Fruit fly (Drosophila melanogaster): ENCODE measurements around the gene obst-H.

Gene obst-H

DNA sequence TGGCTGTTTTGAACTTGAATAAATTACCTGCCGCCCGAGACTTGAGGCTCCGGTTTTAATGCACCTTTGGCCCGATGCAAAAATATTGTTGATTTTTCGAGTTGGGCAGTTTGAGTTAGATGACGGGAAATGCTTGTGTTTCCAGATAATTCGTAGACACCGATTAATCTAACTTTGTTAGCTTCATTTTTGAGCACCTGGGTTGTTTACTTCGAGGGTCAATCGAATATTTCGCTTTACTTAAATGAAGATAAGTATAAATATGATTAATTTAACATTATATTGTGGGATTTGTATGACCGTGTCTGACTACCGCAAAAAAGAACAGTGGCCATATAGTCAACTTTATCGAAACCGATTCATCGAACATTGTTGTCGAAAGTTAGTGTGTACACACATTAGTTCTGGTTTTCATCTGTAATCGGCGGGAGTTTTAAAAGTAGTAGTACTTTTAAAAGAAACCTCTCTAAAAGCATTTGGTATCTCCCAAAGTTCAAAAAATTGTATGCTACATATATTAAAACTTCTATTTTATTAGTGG is 5.2 kb downstream of the obst-H start, which contains the start of gene CG7945:
CG7945 (minus strand) TSS at position 332 of the 541 bp plus-strand sequence.
- TF ChIP-seq psq (optimal IDR thresholded peaks at IDR 0.05) (no peak), EcR (GFP tag; optimal IDR thresholded peaks at IDR 0.05) (no peak), pan (optimal IDR thresholded peaks at IDR 0.05) (no peak), CG8478 (optimal IDR thresholded peaks at IDR 0.05) (no peak), Dll (optimal IDR thresholded peaks at IDR 0.05) (no peak), usp (GFP tag; optimal IDR thresholded peaks at IDR 0.05) (no peak)

DNA sequence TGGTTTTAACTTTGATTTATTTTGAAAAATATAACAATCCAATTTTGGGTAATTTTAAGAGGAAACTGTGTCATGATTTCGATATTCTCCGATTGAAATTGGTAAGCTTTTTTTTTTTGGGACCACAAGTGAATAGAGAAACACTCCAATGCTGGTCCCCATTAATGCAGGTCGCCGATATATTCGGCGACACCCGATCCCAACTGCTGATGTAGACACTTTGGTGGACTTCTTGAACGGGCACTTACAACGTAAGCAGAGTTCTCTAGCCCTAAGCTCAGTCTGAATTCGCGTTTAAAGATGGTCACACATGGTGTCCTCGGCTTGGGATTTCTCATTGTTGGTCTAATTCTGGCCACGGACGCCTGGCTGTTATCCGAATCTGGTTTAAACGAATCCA is 8.7 kb downstream of the obst-H start, which contains the start of gene yellow-k:
yellow-k (plus strand) TSS at position 301 of the 400 bp plus-strand sequence.
- no peak for TF ChIP-seq EcR (GFP tag; optimal IDR thresholded peaks at IDR 0.05)
- TF ChIP-seq CG8478 (optimal IDR thresholded peaks at IDR 0.05): no peak

DNA sequence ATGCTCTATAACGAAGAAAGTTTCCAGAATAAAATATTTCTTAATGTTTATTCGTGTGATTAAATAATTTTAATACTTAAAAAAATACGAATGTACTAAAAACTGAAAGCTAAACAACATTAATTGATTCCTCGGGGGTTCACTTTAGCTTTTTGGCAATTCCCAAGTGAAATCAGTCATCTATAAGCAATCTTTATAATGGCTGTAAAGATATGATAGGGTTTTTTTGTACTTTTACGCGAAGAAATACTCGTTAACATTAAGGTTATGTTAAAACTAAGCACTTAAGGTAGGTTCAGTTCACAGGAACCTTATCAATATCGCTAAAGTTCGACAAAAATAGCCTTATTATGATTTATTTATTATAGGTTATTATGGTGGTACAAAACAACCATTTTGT is 9.1 kb downstream of the obst-H start:
- TF ChIP-seq Dll (optimal IDR thresholded peaks at IDR 0.05) (no peak), CG8478 (optimal IDR thresholded peaks at IDR 0.05) (no peak), EcR (GFP tag; optimal IDR thresholded peaks at IDR 0.05) (no peak), psq (optimal IDR thresholded peaks at IDR 0.05) (no peak), pan (optimal IDR thresholded peaks at IDR 0.05) (no peak), usp (GFP tag; optimal IDR thresholded peaks at IDR 0.05) (no peak)

- TF ChIP-seq EcR (GFP tag; optimal IDR thresholded peaks at IDR 0.05) (no peak), pan (optimal IDR thresholded peaks at IDR 0.05) (no peak), CG8478 (optimal IDR thresholded peaks at IDR 0.05) (no peak), psq (optimal IDR thresholded peaks at IDR 0.05) (no peak), Dll (optimal IDR thresholded peaks at IDR 0.05) (no peak), usp (GFP tag; optimal IDR thresholded peaks at IDR 0.05) (no peak)
Observed at dm6 chr3L:15519492-15519891, 9.6 kb downstream of the obst-H start, which contains the start of gene mex1. TSS of gene mex1 (minus strand) at chr3L:15519592.

dm6 chr3L:15518344-15518743 is 10.7 kb downstream of the obst-H start:
- TF ChIP-seq EcR (GFP tag; optimal IDR thresholded peaks at IDR 0.05) (no peak), pan (optimal IDR thresholded peaks at IDR 0.05) (no peak), psq (optimal IDR thresholded peaks at IDR 0.05) (no peak), usp (GFP tag; optimal IDR thresholded peaks at IDR 0.05) (no peak), Dll (optimal IDR thresholded peaks at IDR 0.05) (no peak), CG8478 (optimal IDR thresholded peaks at IDR 0.05) (no peak)

dm6 chr3L:15517508-15517907 is 11.5 kb downstream of the obst-H start:
- TF ChIP-seq EcR (GFP tag; optimal IDR thresholded peaks at IDR 0.05) (no peak), psq (optimal IDR thresholded peaks at IDR 0.05) (no peak), Dll (optimal IDR thresholded peaks at IDR 0.05) (no peak), pan (optimal IDR thresholded peaks at IDR 0.05) (no peak), usp (GFP tag; optimal IDR thresholded peaks at IDR 0.05) (no peak), CG8478 (optimal IDR thresholded peaks at IDR 0.05) (no peak)

DNA sequence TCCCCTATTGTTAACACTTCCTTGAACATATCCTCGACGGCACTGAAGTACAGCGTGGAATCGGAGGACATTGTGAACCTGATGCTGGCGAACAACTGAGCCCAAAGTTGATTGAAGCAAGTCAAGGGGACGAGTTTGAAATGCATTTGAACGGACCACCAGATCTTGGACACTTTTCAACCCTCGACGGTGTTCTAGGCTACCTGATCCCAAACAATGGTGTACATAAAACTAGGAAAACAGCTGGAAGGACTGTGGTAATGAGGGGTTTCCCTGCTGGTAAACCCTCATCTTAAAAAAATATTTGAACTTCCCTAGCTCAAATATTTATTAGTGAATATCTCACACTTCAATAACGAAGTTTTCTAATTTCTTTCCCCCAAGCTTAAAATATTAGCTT is 12.1 kb downstream of the obst-H start, which contains the start of gene CG13454:
CG13454 (minus strand) TSS at position 101 of the 400 bp plus-strand sequence.
- TF ChIP-seq EcR (GFP tag; optimal IDR thresholded peaks at IDR 0.05): no peak
- TF ChIP-seq Dll (optimal IDR thresholded peaks at IDR 0.05): no peak
- TF ChIP-seq psq (optimal IDR thresholded peaks at IDR 0.05): no peak
- TF ChIP-seq pan (optimal IDR thresholded peaks at IDR 0.05): no peak
- no peak for TF ChIP-seq CG8478 (optimal IDR thresholded peaks at IDR 0.05)
- no peak for TF ChIP-seq usp (GFP tag; optimal IDR thresholded peaks at IDR 0.05)

- TF ChIP-seq Dll (optimal IDR thresholded peaks at IDR 0.05): no peak
- TF ChIP-seq CG8478 (optimal IDR thresholded peaks at IDR 0.05): no peak
- no peak for TF ChIP-seq pan (optimal IDR thresholded peaks at IDR 0.05)
- TF ChIP-seq EcR (GFP tag; optimal IDR thresholded peaks at IDR 0.05): no peak
- TF ChIP-seq usp (GFP tag; optimal IDR thresholded peaks at IDR 0.05): no peak
- TF ChIP-seq psq (optimal IDR thresholded peaks at IDR 0.05): no peak
Observed at dm6 chr3L:15516440-15516839, 12.6 kb downstream of the obst-H start.

- TF ChIP-seq pan (optimal IDR thresholded peaks at IDR 0.05): no peak
- TF ChIP-seq usp (GFP tag; optimal IDR thresholded peaks at IDR 0.05): no peak
- no peak for TF ChIP-seq EcR (GFP tag; optimal IDR thresholded peaks at IDR 0.05)
- no peak for TF ChIP-seq CG8478 (optimal IDR thresholded peaks at IDR 0.05)
- no peak for TF ChIP-seq psq (optimal IDR thresholded peaks at IDR 0.05)
- no peak for TF ChIP-seq Dll (optimal IDR thresholded peaks at IDR 0.05)
Observed at dm6 chr3L:15514814-15515495, 14.1 kb downstream of the obst-H start.

- TF ChIP-seq CG8478 (optimal IDR thresholded peaks at IDR 0.05) (no peak), Dll (optimal IDR thresholded peaks at IDR 0.05) (no peak), EcR (GFP tag; optimal IDR thresholded peaks at IDR 0.05) (no peak), psq (optimal IDR thresholded peaks at IDR 0.05) (no peak), usp (GFP tag; optimal IDR thresholded peaks at IDR 0.05) (no peak), pan (optimal IDR thresholded peaks at IDR 0.05) (no peak)
Observed at dm6 chr3L:15514405-15514804, 14.6 kb downstream of the obst-H start.

dm6 chr3L:15513726-15514125 is 15.3 kb downstream of the obst-H start:
- TF ChIP-seq psq (optimal IDR thresholded peaks at IDR 0.05): no peak
- TF ChIP-seq Dll (optimal IDR thresholded peaks at IDR 0.05): no peak
- no peak for TF ChIP-seq EcR (GFP tag; optimal IDR thresholded peaks at IDR 0.05)
- no peak for TF ChIP-seq usp (GFP tag; optimal IDR thresholded peaks at IDR 0.05)
- TF ChIP-seq CG8478 (optimal IDR thresholded peaks at IDR 0.05): no peak
- TF ChIP-seq pan (optimal IDR thresholded peaks at IDR 0.05): no peak

DNA sequence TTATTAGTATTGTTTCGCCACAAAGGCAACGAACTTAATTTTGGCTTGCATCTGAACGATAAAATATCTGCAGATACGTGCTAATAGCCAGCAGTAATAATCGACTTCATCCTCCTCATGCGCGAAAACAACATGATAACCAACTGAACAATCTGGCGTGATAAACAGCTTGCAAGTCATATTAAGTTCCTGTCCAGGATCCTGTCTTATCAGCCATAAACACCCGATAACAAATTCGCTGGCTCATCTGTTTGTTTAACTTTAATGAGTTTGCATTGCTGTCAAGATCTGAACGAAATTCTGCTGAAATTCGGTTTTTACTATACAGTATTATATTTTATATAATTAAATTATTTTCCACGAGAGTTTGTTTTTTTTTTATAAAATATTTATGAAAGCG is 15.8 kb downstream of the obst-H start:
- TF ChIP-seq psq (optimal IDR thresholded peaks at IDR 0.05) (no peak), Dll (optimal IDR thresholded peaks at IDR 0.05) (no peak), CG8478 (optimal IDR thresholded peaks at IDR 0.05) (no peak), EcR (GFP tag; optimal IDR thresholded peaks at IDR 0.05) (no peak), usp (GFP tag; optimal IDR thresholded peaks at IDR 0.05) (no peak), pan (optimal IDR thresholded peaks at IDR 0.05) (no peak)
